Fruit fly (Drosophila melanogaster) whole organism, prepupa: ENCODE results near the gene d-cup.

Source experiments
- CG10631 ChIP-seq: fragments of 200-800 bp; sonication (Bioruptor generic); optimal IDR thresholded peaks from 2 replicates; lab custom pipeline; 2016; ENCODE audit warnings: missing biosample characterization, missing genetic modification characterization
- CG8119 ChIP-seq: fragments of 200-800 bp; sonication (Bioruptor generic); IDR thresholded peaks from 3 replicates; pipeline ENCODE4 v1.3.6; 2022; ENCODE audit warnings: missing biosample characterization, missing genetic modification characterization
- CG9139 ChIP-seq: fragments of 200-800 bp; sonication (Bioruptor generic); optimal IDR thresholded peaks from 3 replicates; lab custom pipeline; 2017; ENCODE audit warnings: missing biosample characterization, mild to moderate bottlenecking, missing genetic modification characterization
- Sox15 ChIP-seq: fragments of 200-800 bp; sonication (Bioruptor generic); optimal IDR thresholded peaks from 3 replicates; lab custom pipeline; 2016; ENCODE audit warnings: missing biosample characterization, missing genetic modification characterization

- TF ChIP-seq CG10631 (GFP tag; lab: Kevin White, UChicago) (no peak), Sox15 (GFP tag; lab: Kevin White, UChicago) (no peak), CG9139 (GFP tag; lab: Kevin White, UChicago) (no peak), CG8119 (GFP tag; lab: Robert Waterston, UW) (no peak)
Measured at dm6 chr3R:12857527-12857926, 34.2 kb upstream of the d-cup start.
